Worm (Caenorhabditis elegans) whole organism, mixed stage, embryonic: ENCODE measurements around the gene ZK809.9.
A peak's percentile ranks its signal among the peaks of the same experiment; 100 is the strongest.

Source experiments
- blmp-1 ChIP-seq: fragments of 150-350 bp; optimal IDR thresholded peaks from 2 replicates; lab custom pipeline; 2014; ENCODE audit warnings: missing biosample characterization, missing genetic modification characterization
- ceh-39 ChIP-seq: fragments of 150-350 bp; optimal IDR thresholded peaks from 2 replicates; lab custom pipeline; 2014; ENCODE audit warnings: missing biosample characterization, missing genetic modification characterization
- ces-1 ChIP-seq: fragments of 150-350 bp; optimal IDR thresholded peaks from 2 replicates; lab custom pipeline; 2014; ENCODE audit warnings: missing biosample characterization, missing genetic modification reagents, missing genetic modification characterization
- cnd-1 ChIP-seq: fragments of 200-800 bp; sonication (Bioruptor generic); optimal IDR thresholded peaks from 2 replicates; lab custom pipeline; 2018; ENCODE audit warnings: mild to moderate bottlenecking, missing genetic modification characterization, missing compliant biosample characterization
- elt-3 ChIP-seq: fragments of 150-350 bp; optimal IDR thresholded peaks from 2 replicates; lab custom pipeline; 2014; ENCODE audit warnings: missing biosample characterization, missing genetic modification characterization
- hlh-1 ChIP-seq: fragments of 150-350 bp; optimal IDR thresholded peaks from 2 replicates; lab custom pipeline; 2014; ENCODE audit warnings: missing biosample characterization, missing genetic modification reagents, missing genetic modification characterization
- lsy-2 ChIP-seq: fragments of 150-350 bp; optimal IDR thresholded peaks from 2 replicates; lab custom pipeline; 2014; ENCODE audit warnings: missing biosample characterization, missing genetic modification characterization
- nhr-12 ChIP-seq: fragments of 150-350 bp; optimal IDR thresholded peaks from 2 replicates; lab custom pipeline; 2014; ENCODE audit warnings: missing biosample characterization, missing genetic modification characterization
- nhr-237 ChIP-seq: fragments of 150-350 bp; optimal IDR thresholded peaks from 2 replicates; lab custom pipeline; 2014; ENCODE audit warnings: missing biosample characterization, missing genetic modification characterization
- nhr-28 ChIP-seq: fragments of 150-350 bp; optimal IDR thresholded peaks from 2 replicates; lab custom pipeline; 2014; ENCODE audit warnings: missing biosample characterization, missing genetic modification characterization
- snpc-4 ChIP-seq: fragments of 150-350 bp; optimal IDR thresholded peaks from 2 replicates; lab custom pipeline; 2014; ENCODE audit warnings: missing biosample characterization, missing genetic modification characterization
- tbx-8 ChIP-seq: fragments of 200-800 bp; sonication (Bioruptor generic); optimal IDR thresholded peaks from 2 replicates; lab custom pipeline; 2018; ENCODE audit warnings: mild to moderate bottlenecking, missing genetic modification characterization, moderate library complexity, missing compliant biosample characterization
- unc-62 ChIP-seq: fragments of 150-350 bp; optimal IDR thresholded peaks from 2 replicates; lab custom pipeline; 2014; ENCODE audit warnings: missing biosample characterization, missing genetic modification reagents, missing genetic modification characterization
- ztf-11 ChIP-seq: fragments of 150-350 bp; optimal IDR thresholded peaks from 2 replicates; lab custom pipeline; 2014; ENCODE audit warnings: missing biosample characterization, missing genetic modification characterization

DNA sequence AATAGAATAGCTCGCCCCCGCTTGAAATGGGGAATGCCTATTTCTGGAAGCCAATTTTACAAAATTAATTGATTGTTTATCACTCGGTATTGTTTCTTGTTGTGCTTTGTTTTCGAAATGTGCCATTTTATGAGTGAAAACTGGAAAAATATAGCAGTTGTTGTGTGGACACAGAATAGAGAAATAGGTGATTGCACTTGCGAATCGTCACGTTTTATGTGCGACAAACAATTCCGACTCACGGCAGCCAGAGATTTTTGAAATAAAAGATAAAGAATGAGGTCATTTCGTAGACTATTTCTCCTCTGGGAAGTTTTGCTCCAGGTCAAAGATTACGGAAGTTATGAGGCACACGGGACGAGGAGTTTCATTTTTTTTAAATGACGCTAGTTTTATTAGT is 18.2 kb upstream of the ZK809.9 start:
- TF ChIP-seq cnd-1 (tag; lab: Kevin White, UChicago) (no peak), ces-1 (no peak), nhr-12 (no peak), snpc-4 (tag; lab: Kevin White, UChicago) (no peak), ceh-39 (no peak), nhr-237 (no peak), ztf-11 (no peak), elt-3 (tag; lab: Kevin White, UChicago) (no peak), nhr-28 (no peak), lsy-2 (tag; lab: Kevin White, UChicago) (no peak), unc-62 (GFP tag; lab: Kevin White, UChicago) (no peak), tbx-8 (GFP tag; lab: Kevin White, UChicago) (no peak), hlh-1 (tag; lab: Kevin White, UChicago) (peak; percentile 17), blmp-1 (no peak)
